Worm (Caenorhabditis elegans): ENCODE results near the gene srj-33.

Gene srj-33

DNA sequence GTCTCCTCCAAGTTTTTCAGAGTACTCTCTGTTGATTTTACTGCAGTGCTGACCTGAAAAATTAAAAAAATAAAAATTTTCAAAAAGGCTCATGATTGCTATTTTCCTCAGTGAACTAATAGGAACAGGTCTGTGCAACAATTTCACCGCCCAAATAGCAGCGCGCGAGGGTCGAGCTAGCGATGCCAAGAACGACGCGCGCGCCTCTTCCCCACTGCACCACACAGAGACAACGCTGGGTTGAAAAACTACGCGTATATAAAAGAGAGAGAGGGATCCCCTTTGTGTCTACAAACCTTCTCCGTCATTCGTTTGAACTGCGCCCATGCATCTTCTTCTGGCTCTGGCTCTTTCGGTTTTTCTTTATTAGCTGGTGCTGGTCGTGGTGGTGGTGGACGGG is 32.8 kb upstream of the srj-33 start (continued):
- peak; percentile 63 for TF ChIP-seq egrh-3 (GFP tag; IDR thresholded peaks at IDR 0.05)
- peak; percentile 42 for TF ChIP-seq dpff-1 (tag; optimal IDR thresholded peaks at IDR 0.05)
- TF ChIP-seq madf-8 (GFP tag; conservative IDR thresholded peaks at IDR 0.05): 0 out of 2 replicates have a peak, but pooled peaks have one; percentile 16
- TF ChIP-seq ztf-26 (tag; optimal IDR thresholded peaks at IDR 0.05): peak; percentile 75
- TF ChIP-seq aptf-3 (GFP tag; IDR thresholded peaks at IDR 0.05): 0 out of 2 replicates have a peak, but pooled peaks have one; percentile 64
- TF ChIP-seq sea-2 (GFP tag; IDR thresholded peaks at IDR 0.05): peak; percentile 74; the same call in 1 of the 2 replicates
- TF ChIP-seq snpc-1.1 (tag; optimal IDR thresholded peaks at IDR 0.05; ENCODE audit: insufficient read depth): peak; percentile 65
- peak; percentile 98 for TF ChIP-seq F57A8.1 (GFP tag; optimal IDR thresholded peaks at IDR 0.05)
- peak; percentile 74 for TF ChIP-seq hlh-12 (tag; optimal IDR thresholded peaks at IDR 0.05)
- peak; percentile 42; the same call in 1 of the 2 replicates for TF ChIP-seq lir-1 (GFP tag; conservative IDR thresholded peaks at IDR 0.05)
- TF ChIP-seq nhr-80 (tag; optimal IDR thresholded peaks at IDR 0.05): peak; percentile 56
- TF ChIP-seq F55B11.4 (tag; optimal IDR thresholded peaks at IDR 0.05; ENCODE audit: borderline replicate concordance, insufficient read depth): no peak
- peak; percentile 92 for TF ChIP-seq snpc-1.3 (tag; optimal IDR thresholded peaks at IDR 0.05; ENCODE audit: insufficient read depth)
- peak; percentile 47; the same call in 1 of the 2 replicates for TF ChIP-seq F39B2.1 (GFP tag; IDR thresholded peaks at IDR 0.05)
- TF ChIP-seq nhr-120 (GFP tag; IDR thresholded peaks at IDR 0.05): peak; percentile 96
- 0 out of 2 replicates have a peak, but pooled peaks have one; percentile 27 for TF ChIP-seq hlh-26 (GFP tag; conservative IDR thresholded peaks at IDR 0.05)
- peak; percentile 58 for TF ChIP-seq D2030.7 (GFP tag; IDR thresholded peaks at IDR 0.05)
- peak; percentile 61 for TF ChIP-seq C06A6.2 (GFP tag; conservative IDR thresholded peaks at IDR 0.05)
- 0 out of 2 replicates have a peak, but pooled peaks have one; percentile 35 for TF ChIP-seq Y53G8AR.9 (GFP tag; conservative IDR thresholded peaks at IDR 0.05)
- TF ChIP-seq F52B5.7 (tag; optimal IDR thresholded peaks at IDR 0.05): peak; percentile 91
- peak; percentile 99 for TF ChIP-seq rpc-1 (optimal IDR thresholded peaks at IDR 0.05)
- TF ChIP-seq rpc-1 (tag; optimal IDR thresholded peaks at IDR 0.05): peak; percentile 99
- peak; percentile 82 for TF ChIP-seq ekl-4 (GFP tag; IDR thresholded peaks at IDR 0.05)
- TF ChIP-seq B0035.1 (tag; optimal IDR thresholded peaks at IDR 0.05): peak; percentile 89
- TF ChIP-seq let-607 (tag; optimal IDR thresholded peaks at IDR 0.05): peak; percentile 62 to 73
- no peak for TF ChIP-seq lag-1 (GFP tag; IDR thresholded peaks at IDR 0.05)
- TF ChIP-seq chd-7 (tag; optimal IDR thresholded peaks at IDR 0.05): peak; percentile 95
- peak; percentile 85 for TF ChIP-seq ztf-18 (tag; optimal IDR thresholded peaks at IDR 0.05)
- peak; percentile 80 for TF ChIP-seq atf-7 (tag; optimal IDR thresholded peaks at IDR 0.05)
- peak; percentile 92 for TF ChIP-seq ztf-28 (GFP tag; IDR thresholded peaks at IDR 0.05)
- peak; percentile 98 for TF ChIP-seq mxl-1 (tag; optimal IDR thresholded peaks at IDR 0.05)
- peak; percentile 81 for TF ChIP-seq lin-54 (GFP tag; optimal IDR thresholded peaks at IDR 0.05)
- TF ChIP-seq dox-1 (GFP tag; IDR thresholded peaks at IDR 0.05): peak; percentile 87
- peak; percentile 53 for TF ChIP-seq lsl-1 (GFP tag; optimal IDR thresholded peaks at IDR 0.05)
- peak; percentile 43 for TF ChIP-seq attf-3 (GFP tag; conservative IDR thresholded peaks at IDR 0.05)
- TF ChIP-seq Y56A3A.18 (GFP tag; IDR thresholded peaks at IDR 0.05): peak; percentile 93
- peak; percentile 56; the same call in 1 of the 2 replicates for TF ChIP-seq ztf-6 (GFP tag; IDR thresholded peaks at IDR 0.05)
- peak; percentile 49 for TF ChIP-seq ccch-3 (GFP tag; optimal IDR thresholded peaks at IDR 0.05)
- TF ChIP-seq mcd-1 (GFP tag; IDR thresholded peaks at IDR 0.05): peak; percentile 81
- peak; percentile 95; the same call in 1 of the 2 replicates for TF ChIP-seq ceh-58 (GFP tag; IDR thresholded peaks at IDR 0.05)
- TF ChIP-seq K12H6.12 (tag; optimal IDR thresholded peaks at IDR 0.05): peak; percentile 80
- TF ChIP-seq dpl-1 (GFP tag; optimal IDR thresholded peaks at IDR 0.05): no peak
- TF ChIP-seq rcor-1 (GFP tag; IDR thresholded peaks at IDR 0.05): peak; percentile 69
- TF ChIP-seq tlf-1 (GFP tag; optimal IDR thresholded peaks at IDR 0.05): peak; percentile 85
- peak; percentile 96 for TF ChIP-seq B0261.1 (tag; optimal IDR thresholded peaks at IDR 0.05)

Measured in whole organism, young adult.